Worm (Caenorhabditis elegans) whole organism, young adult: ENCODE data around the gene F22B7.9.

Experiments used
- F10E7.11 ChIP-seq: sonication (generic microtip); optimal IDR thresholded peaks from 2 replicates; lab custom pipeline; 2017; ENCODE audit warnings: mild to moderate bottlenecking, missing genetic modification characterization, moderate library complexity, missing compliant biosample characterization
- pha-4 ChIP-seq: fragments of 150-350 bp; sonication (generic microtip); optimal IDR thresholded peaks from 2 replicates; lab custom pipeline; 2014; ENCODE audit warnings: missing biosample characterization, missing genetic modification reagents, missing genetic modification characterization

DNA sequence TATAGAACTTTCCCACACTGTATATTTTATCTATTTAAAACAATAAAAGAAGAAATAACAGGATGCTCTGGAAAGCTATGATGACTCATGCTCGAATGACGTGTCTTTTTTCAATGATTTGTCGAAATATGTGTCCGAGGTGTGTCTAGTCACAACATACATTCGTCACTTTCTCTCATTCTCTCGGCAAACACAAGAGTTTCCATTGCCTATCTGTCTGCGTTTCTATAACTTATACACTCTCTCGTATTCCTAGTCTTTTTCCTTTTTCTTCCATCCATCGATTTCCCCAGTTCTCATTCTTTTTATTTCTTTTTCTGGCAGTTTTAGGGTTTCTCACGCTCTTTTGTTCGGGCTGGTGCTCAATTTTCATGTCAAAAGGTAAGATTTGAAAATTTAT lies 43.0 kb upstream of the F22B7.9 start:
- no peak for TF ChIP-seq F10E7.11
- TF ChIP-seq pha-4 (tag; lab: Kevin White, UChicago), result no peak
